Worm (Caenorhabditis elegans) whole organism, young adult: ENCODE measurements around the gene M05D6.8.

Experiments used
- B0019.2 ChIP-seq: fragments of 200-800 bp; sonication (Bioruptor generic); conservative IDR thresholded peaks from 2 replicates; pipeline ENCODE4 v1.3.6; 2022; ENCODE audit warnings: missing genetic modification reagents, missing genetic modification characterization, missing compliant biosample characterization
- D2030.7 ChIP-seq: fragments of 200-800 bp; sonication (Bioruptor generic); IDR thresholded peaks from 2 replicates; pipeline ENCODE4 v1.3.6; 2022; ENCODE audit warnings: missing genetic modification reagents, missing genetic modification characterization, missing compliant biosample characterization
- F33H1.4 ChIP-seq: fragments of 200-800 bp; sonication (Bioruptor generic); IDR thresholded peaks from 2 replicates; pipeline ENCODE4 v1.3.6; 2022; ENCODE audit warnings: missing genetic modification reagents, missing genetic modification characterization, missing compliant biosample characterization
- F37B4.10 ChIP-seq: fragments of 200-800 bp; sonication (Bioruptor generic); IDR thresholded peaks from 2 replicates; pipeline ENCODE4 v1.3.6; 2022; ENCODE audit warnings: missing genetic modification characterization, missing compliant biosample characterization
- F49E8.2 ChIP-seq: sonication (generic microtip); optimal IDR thresholded peaks from 3 replicates; lab custom pipeline; 2017; ENCODE audit warnings: missing genetic modification characterization, mild to moderate bottlenecking, missing compliant biosample characterization, antibody characterized with exemption, moderate library complexity; ENCODE audit not compliant: insufficient read depth
- K11D2.4 ChIP-seq: fragments of 200-800 bp; sonication (Bioruptor generic); IDR thresholded peaks from 2 replicates; pipeline ENCODE4 v1.3.6; 2022; ENCODE audit warnings: missing genetic modification reagents, missing genetic modification characterization, missing compliant biosample characterization
- T26A5.8 ChIP-seq: sonication (generic microtip); optimal IDR thresholded peaks from 2 replicates; lab custom pipeline; 2016; ENCODE audit warnings: missing genetic modification characterization, missing compliant biosample characterization
- aptf-2 ChIP-seq: fragments of 200-800 bp; sonication (Bioruptor generic); conservative IDR thresholded peaks from 2 replicates; pipeline ENCODE4 v1.3.6; 2022; ENCODE audit warnings: missing genetic modification reagents, missing genetic modification characterization, missing compliant biosample characterization
- aptf-3 ChIP-seq: fragments of 200-800 bp; sonication (Bioruptor generic); IDR thresholded peaks from 2 replicates; pipeline ENCODE4 v1.3.6; 2022; ENCODE audit warnings: missing genetic modification characterization, missing compliant biosample characterization
- athp-1 ChIP-seq: sonication (generic microtip); optimal IDR thresholded peaks from 2 replicates; lab custom pipeline; 2017; ENCODE audit warnings: mild to moderate bottlenecking, missing genetic modification characterization, missing compliant biosample characterization
- attf-6 ChIP-seq: fragments of 200-800 bp; sonication (Bioruptor generic); IDR thresholded peaks from 2 replicates; pipeline ENCODE4 v1.3.6; 2022; ENCODE audit warnings: missing genetic modification reagents, missing genetic modification characterization, missing compliant biosample characterization
- ceh-58 ChIP-seq: fragments of 200-800 bp; sonication (Bioruptor generic); IDR thresholded peaks from 2 replicates; pipeline ENCODE4 v1.3.6; 2022; ENCODE audit warnings: missing genetic modification characterization, missing compliant biosample characterization
- dox-1 ChIP-seq: fragments of 200-800 bp; sonication (Bioruptor generic); IDR thresholded peaks from 2 replicates; pipeline ENCODE4 v1.3.6; 2022; ENCODE audit warnings: missing genetic modification reagents, missing genetic modification characterization, missing compliant biosample characterization
- dpff-1 ChIP-seq: sonication (generic microtip); optimal IDR thresholded peaks from 2 replicates; lab custom pipeline; 2017; ENCODE audit warnings: mild to moderate bottlenecking, missing genetic modification characterization, missing compliant biosample characterization
- dpl-1 ChIP-seq: fragments of 150-350 bp; optimal IDR thresholded peaks from 2 replicates; lab custom pipeline; 2014; ENCODE audit warnings: missing biosample characterization, missing genetic modification reagents, missing genetic modification characterization
- efl-1 ChIP-seq: fragments of 150-350 bp; optimal IDR thresholded peaks from 2 replicates; lab custom pipeline; 2014; ENCODE audit warnings: missing biosample characterization, missing genetic modification reagents, missing genetic modification characterization
- ekl-4 ChIP-seq: fragments of 200-800 bp; sonication (Bioruptor generic); IDR thresholded peaks from 2 replicates; pipeline ENCODE4 v1.3.6; 2022; ENCODE audit warnings: missing genetic modification reagents, missing genetic modification characterization, missing compliant biosample characterization
- hmg-1.2 ChIP-seq: fragments of 200-800 bp; sonication (Bioruptor generic); IDR thresholded peaks from 2 replicates; pipeline ENCODE4 v1.3.6; 2022; ENCODE audit warnings: missing genetic modification reagents, missing genetic modification characterization, missing compliant biosample characterization
- hmg-20 ChIP-seq: fragments of 200-800 bp; sonication (Bioruptor generic); IDR thresholded peaks from 2 replicates; pipeline ENCODE4 v1.3.6; 2022; ENCODE audit warnings: missing genetic modification reagents, missing genetic modification characterization, missing compliant biosample characterization
- lag-1 ChIP-seq: fragments of 200-800 bp; sonication (Bioruptor generic); IDR thresholded peaks from 2 replicates; pipeline ENCODE4 v1.3.6; 2022; ENCODE audit warnings: missing genetic modification reagents, missing genetic modification characterization, missing compliant biosample characterization
- let-607 ChIP-seq, 2 experiments: fragments of 200-800 bp in 1 of 2; sonication (Bioruptor generic) in 1 of 2; sonication (generic microtip) in 1 of 2; optimal IDR thresholded peaks; 2 replicates each; lab custom pipeline; 2016 to 2018; ENCODE audit warnings: mild to moderate bottlenecking in 2 of 2, missing compliant biosample characterization in 2 of 2, missing genetic modification characterization in 2 of 2, moderate library complexity in 2 of 2, missing genotype in 1 of 2
- lsl-1 ChIP-seq: fragments of 200-800 bp; sonication (Bioruptor generic); optimal IDR thresholded peaks from 2 replicates; lab custom pipeline; 2018; ENCODE audit warnings: mild to moderate bottlenecking, missing genetic modification characterization, moderate library complexity, missing compliant biosample characterization
- madf-6 ChIP-seq: fragments of 200-800 bp; sonication (Bioruptor generic); IDR thresholded peaks from 2 replicates; pipeline ENCODE4 v1.3.6; 2022; ENCODE audit warnings: missing genetic modification reagents, missing genetic modification characterization, missing compliant biosample characterization
- madf-8 ChIP-seq: fragments of 200-800 bp; sonication (Bioruptor generic); conservative IDR thresholded peaks from 2 replicates; pipeline ENCODE4 v1.3.6; 2022; ENCODE audit warnings: missing genetic modification reagents, missing genetic modification characterization, missing compliant biosample characterization
- nfya-2 ChIP-seq: fragments of 200-800 bp; sonication (Bioruptor generic); IDR thresholded peaks from 2 replicates; pipeline ENCODE4 v1.3.6; 2022; ENCODE audit warnings: missing genetic modification reagents, missing genetic modification characterization, missing compliant biosample characterization
- nfyb-1 ChIP-seq: fragments of 200-800 bp; sonication (Bioruptor generic); IDR thresholded peaks from 2 replicates; pipeline ENCODE4 v1.3.6; 2022; ENCODE audit warnings: missing genetic modification reagents, missing genetic modification characterization, missing compliant biosample characterization
- pbrm-1 ChIP-seq: fragments of 200-800 bp; sonication (Bioruptor generic); IDR thresholded peaks from 2 replicates; pipeline ENCODE4 v1.3.6; 2022; ENCODE audit warnings: missing genetic modification reagents, missing genetic modification characterization, missing compliant biosample characterization
- snpc-1.1 ChIP-seq: sonication (generic microtip); optimal IDR thresholded peaks from 2 replicates; lab custom pipeline; 2017; ENCODE audit warnings: missing genetic modification characterization, mild to moderate bottlenecking, missing compliant biosample characterization, antibody characterized with exemption, moderate library complexity, missing genotype, missing genetic modification reagents; ENCODE audit not compliant: insufficient read depth
- snpc-3.4 ChIP-seq: sonication (generic microtip); optimal IDR thresholded peaks from 2 replicates; lab custom pipeline; 2017; ENCODE audit warnings: missing genetic modification characterization, mild to moderate bottlenecking, missing compliant biosample characterization, antibody characterized with exemption, moderate library complexity, missing genotype, missing genetic modification reagents
- snpc-4 ChIP-seq, 5 experiments: fragments of 150-350 bp in 1 of 5; sonication (generic microtip) in 4 of 5; optimal IDR thresholded peaks; 2 replicates each; lab custom pipeline; 2014 to 2018; ENCODE audit warnings: missing genetic modification characterization in 5 of 5, missing biosample characterization in 3 of 5, antibody characterized with exemption in 2 of 5, mild to moderate bottlenecking in 2 of 5, missing compliant biosample characterization in 2 of 5, missing genotype in 2 of 5, moderate library complexity in 2 of 5, missing genetic modification reagents in 1 of 5
- sptf-2 ChIP-seq: fragments of 200-800 bp; sonication (Bioruptor generic); optimal IDR thresholded peaks from 2 replicates; lab custom pipeline; 2018; ENCODE audit warnings: mild to moderate bottlenecking, missing genetic modification characterization, missing compliant biosample characterization
- tbp1 ChIP-seq: fragments of 200-800 bp; sonication (Bioruptor generic); optimal IDR thresholded peaks from 2 replicates; lab custom pipeline; 2018; ENCODE audit warnings: mild to moderate bottlenecking, missing genetic modification characterization, missing compliant biosample characterization
- xnd-1 ChIP-seq: sonication (generic microtip); optimal IDR thresholded peaks from 2 replicates; lab custom pipeline; 2016; ENCODE audit warnings: missing genotype, missing genetic modification reagents, missing genetic modification characterization, missing compliant biosample characterization
- ztf-3 ChIP-seq: fragments of 200-800 bp; sonication (Bioruptor generic); optimal IDR thresholded peaks from 2 replicates; lab custom pipeline; 2018; ENCODE audit warnings: mild to moderate bottlenecking, missing genetic modification characterization, missing compliant biosample characterization

Gene M05D6.8

ce11 chrII:8438791-8439287 is 32.2 kb downstream of the M05D6.8 start, which contains the start of gene lips-10:
lips-10 (plus strand) TSS chrII:8439168.
- TF ChIP-seq dpl-1 (no peak), F37B4.10 (no peak), dpff-1 (no peak), let-607 (tag; optimal IDR thresholded peaks at IDR 0.05; lab: Kevin White, UChicago) (no peak), aptf-2 (GFP tag; lab: Robert Waterston, UW) (no peak), nfya-2 (GFP tag; lab: Robert Waterston, UW) (no peak), ekl-4 (GFP tag; lab: Robert Waterston, UW) (no peak), T26A5.8 (tag; lab: Kevin White, UChicago) (no peak), sptf-2 (GFP tag; lab: Kevin White, UChicago) (no peak)

ce11 chrII:8437035-8437434 is 34.0 kb downstream of the M05D6.8 start, which contains the start of gene acp-3:
acp-3 (minus strand) TSS chrII:8437135.
- no peak for TF ChIP-seq ztf-3 (GFP tag; lab: Kevin White, UChicago)

ce11 chrII:8435005-8435404 is 36.0 kb downstream of the M05D6.8 start, which contains the start of gene acp-4:
acp-4 (minus strand) TSS chrII:8435105.
- TF ChIP-seq ceh-58, result no peak

- TF ChIP-seq attf-6 (GFP tag; lab: Robert Waterston, UW), result 0 out of 2 replicates have a peak, but pooled peaks have one; percentile 67
- peak; percentile 61 for TF ChIP-seq pbrm-1 (GFP tag; lab: Robert Waterston, UW)
- peak; percentile 46 for TF ChIP-seq hmg-1.2 (GFP tag; lab: Robert Waterston, UW)
- TF ChIP-seq snpc-1.1 (tag; lab: Kevin White, UChicago), result peak; percentile 51
- peak; percentile 33 for TF ChIP-seq snpc-4 (GFP tag; optimal IDR thresholded peaks at IDR 0.05; lab: Kevin White, UChicago)
- peak in 2 of 4 experiments; percentile 55 to 85 for TF ChIP-seq snpc-4 (tag; optimal IDR thresholded peaks at IDR 0.05; lab: Kevin White, UChicago)
- TF ChIP-seq, all 124 proteins: peak for 5; not testable (repeated sequence) for 119
Measured at ce11 chrII:8432949-8433348, 38.1 kb downstream of the M05D6.8 start.

ce11 chrII:8431954-8432353 is 39.1 kb downstream of the M05D6.8 start, which contains the start of gene acp-2:
acp-2 (minus strand) TSS chrII:8432054.
- TF ChIP-seq K11D2.4 (GFP tag; lab: Robert Waterston, UW) (no peak), B0019.2 (GFP tag; lab: Robert Waterston, UW) (no peak), hmg-20 (GFP tag; lab: Robert Waterston, UW) (no peak), lsl-1 (GFP tag; lab: Kevin White, UChicago) (no peak), madf-8 (GFP tag; lab: Robert Waterston, UW) (no peak), aptf-3 (GFP tag; lab: Robert Waterston, UW) (no peak)
- TF ChIP-seq, all 124 proteins: peak for 0

- peak; percentile 24 for TF ChIP-seq efl-1 (GFP tag; lab: Kevin White, UChicago)
- peak; percentile 38 for TF ChIP-seq snpc-3.4 (tag; lab: Kevin White, UChicago)
- TF ChIP-seq dox-1 (GFP tag; lab: Robert Waterston, UW), result no peak; the same call in 1 of the 2 replicates
- peak; percentile 37 for TF ChIP-seq tbp1
- TF ChIP-seq xnd-1 (tag; lab: Kevin White, UChicago), result peak; percentile 75
- peak; percentile 38; the same call in 1 of the 2 replicates for TF ChIP-seq B0019.2 (GFP tag; lab: Robert Waterston, UW)
- TF ChIP-seq madf-6, result peak; percentile 87
- 0 out of 2 replicates have a peak, but pooled peaks have one; percentile 26 for TF ChIP-seq nfyb-1
- peak; percentile 15; the same call in 1 of the 2 replicates for TF ChIP-seq hmg-1.2 (GFP tag; lab: Robert Waterston, UW)
- TF ChIP-seq athp-1 (tag; lab: Kevin White, UChicago), result peak; percentile 98
- TF ChIP-seq madf-8 (GFP tag; lab: Robert Waterston, UW), result peak; percentile 64
- peak; percentile 98 for TF ChIP-seq lsl-1 (GFP tag; lab: Kevin White, UChicago)
- TF ChIP-seq F33H1.4 (GFP tag; lab: Robert Waterston, UW), result peak; percentile 83
- no peak for TF ChIP-seq lag-1 (GFP tag; lab: Robert Waterston, UW)
- TF ChIP-seq D2030.7, result peak; percentile 76
- TF ChIP-seq let-607 (tag; optimal IDR thresholded peaks at IDR 0.05; lab: Kevin White, UChicago), result peak; percentile 79 to 85
- peak; percentile 72 for TF ChIP-seq F49E8.2
Measured at ce11 chrII:8428947-8429919, 41.8 kb downstream of the M05D6.8 start.
